Worm (Caenorhabditis elegans) whole organism, L2 larva: ENCODE results near the gene rpn-2.

Experiments
- C34F6.9 ChIP-seq: fragments of 150-350 bp; optimal IDR thresholded peaks from 2 replicates; lab custom pipeline; 2014; ENCODE audit warnings: missing biosample characterization, missing genetic modification characterization
- F13H6.1 ChIP-seq: sonication (generic microtip); optimal IDR thresholded peaks from 2 replicates; lab custom pipeline; 2016; ENCODE audit warnings: missing genetic modification characterization, missing compliant biosample characterization
- R02D3.7 ChIP-seq: fragments of 150-350 bp; optimal IDR thresholded peaks from 2 replicates; lab custom pipeline; 2014; ENCODE audit warnings: missing biosample characterization, missing genetic modification characterization
- ZK546.5 ChIP-seq: sonication (generic microtip); optimal IDR thresholded peaks from 2 replicates; lab custom pipeline; 2017; ENCODE audit warnings: missing biosample characterization, missing genetic modification characterization
- aly-2 ChIP-seq: fragments of 150-350 bp; optimal IDR thresholded peaks from 2 replicates; lab custom pipeline; 2014; ENCODE audit warnings: missing biosample characterization, missing genetic modification characterization
- ama-1 ChIP-seq: fragments of 150-350 bp; optimal IDR thresholded peaks from 2 replicates; lab custom pipeline; 2018; ENCODE audit warnings: inconsistent platforms
- blmp-1 ChIP-seq: sonication (generic microtip); optimal IDR thresholded peaks from 2 replicates; lab custom pipeline; 2017; ENCODE audit warnings: missing genetic modification characterization, mild to moderate bottlenecking, missing compliant biosample characterization, antibody characterized with exemption, moderate library complexity; ENCODE audit not compliant: insufficient read depth
- ceh-16 ChIP-seq: fragments of 150-350 bp; optimal IDR thresholded peaks from 2 replicates; lab custom pipeline; 2014; ENCODE audit warnings: missing biosample characterization, missing genetic modification characterization
- crh-2 ChIP-seq: sonication (generic microtip); optimal IDR thresholded peaks from 2 replicates; lab custom pipeline; 2017; ENCODE audit warnings: missing biosample characterization, missing genetic modification characterization
- egl-27 ChIP-seq: sonication (generic microtip); optimal IDR thresholded peaks from 3 replicates; lab custom pipeline; 2017; ENCODE audit warnings: missing biosample characterization, missing genetic modification reagents, missing genetic modification characterization
- elt-3 ChIP-seq: sonication (generic microtip); optimal IDR thresholded peaks from 2 replicates; lab custom pipeline; 2017; ENCODE audit warnings: missing biosample characterization, missing genetic modification characterization
- fos-1 ChIP-seq: fragments of 150-350 bp; optimal IDR thresholded peaks from 2 replicates; lab custom pipeline; 2014; ENCODE audit warnings: missing biosample characterization, missing genetic modification characterization
- gmeb-1 ChIP-seq: fragments of 150-350 bp; optimal IDR thresholded peaks from 2 replicates; lab custom pipeline; 2014; ENCODE audit warnings: missing biosample characterization, missing genetic modification characterization
- lin-13 ChIP-seq: fragments of 150-350 bp; optimal IDR thresholded peaks from 2 replicates; lab custom pipeline; 2014; ENCODE audit warnings: missing biosample characterization, missing genetic modification reagents, missing genetic modification characterization
- lin-39 ChIP-seq: fragments of 150-350 bp; optimal IDR thresholded peaks from 2 replicates; lab custom pipeline; 2014; ENCODE audit warnings: missing biosample characterization, missing genetic modification reagents, missing genetic modification characterization
- mab-5 ChIP-seq: fragments of 150-350 bp; optimal IDR thresholded peaks from 2 replicates; lab custom pipeline; 2014; ENCODE audit warnings: missing biosample characterization, missing genetic modification characterization
- mbf-1 ChIP-seq: sonication (generic microtip); optimal IDR thresholded peaks from 2 replicates; lab custom pipeline; 2017; ENCODE audit warnings: missing biosample characterization, missing genetic modification characterization
- mdl-1 ChIP-seq, 2 experiments: fragments of 150-350 bp in 1 of 2; sonication (generic microtip) in 1 of 2; optimal IDR thresholded peaks; 2 replicates each; lab custom pipeline; 2017; ENCODE audit warnings: missing biosample characterization in 2 of 2, missing genetic modification characterization in 2 of 2
- nhr-10 ChIP-seq: sonication (generic microtip); optimal IDR thresholded peaks from 2 replicates; lab custom pipeline; 2017; ENCODE audit warnings: missing biosample characterization, missing genetic modification characterization
- nhr-11 ChIP-seq: fragments of 150-350 bp; optimal IDR thresholded peaks from 2 replicates; lab custom pipeline; 2014; ENCODE audit warnings: missing biosample characterization, missing genetic modification characterization
- nhr-129 ChIP-seq: fragments of 150-350 bp; optimal IDR thresholded peaks from 2 replicates; lab custom pipeline; 2014; ENCODE audit warnings: missing biosample characterization, missing genetic modification characterization
- nhr-23 ChIP-seq: fragments of 150-350 bp; optimal IDR thresholded peaks from 2 replicates; lab custom pipeline; 2014; ENCODE audit warnings: missing biosample characterization, missing genetic modification reagents, missing genetic modification characterization
- nhr-237 ChIP-seq: fragments of 150-350 bp; optimal IDR thresholded peaks from 2 replicates; lab custom pipeline; 2014; ENCODE audit warnings: missing biosample characterization, missing genetic modification characterization
- nhr-6 ChIP-seq: fragments of 150-350 bp; optimal IDR thresholded peaks from 2 replicates; lab custom pipeline; 2014; ENCODE audit warnings: missing biosample characterization, missing genetic modification characterization
- peb-1 ChIP-seq: fragments of 150-350 bp; optimal IDR thresholded peaks from 2 replicates; lab custom pipeline; 2014; ENCODE audit warnings: missing biosample characterization, missing genetic modification characterization
- sem-4 ChIP-seq: fragments of 150-350 bp; optimal IDR thresholded peaks from 2 replicates; lab custom pipeline; 2014; ENCODE audit warnings: missing biosample characterization, missing genetic modification reagents, missing genetic modification characterization
- skn-1 ChIP-seq: sonication (generic microtip); optimal IDR thresholded peaks from 2 replicates; lab custom pipeline; 2017; ENCODE audit warnings: missing biosample characterization, missing genetic modification characterization
- sma-3 ChIP-seq: sonication (generic microtip); optimal IDR thresholded peaks from 2 replicates; lab custom pipeline; 2016; ENCODE audit warnings: missing genetic modification reagents, missing genetic modification characterization, missing compliant biosample characterization
- sma-9 ChIP-seq, 2 experiments: fragments of 150-350 bp in 1 of 2; sonication (generic microtip) in 1 of 2; optimal IDR thresholded peaks; 2 replicates each; lab custom pipeline; 2014 to 2016; ENCODE audit warnings: missing genetic modification characterization in 2 of 2, mild to moderate bottlenecking in 1 of 2, missing biosample characterization in 1 of 2, missing compliant biosample characterization in 1 of 2, missing genetic modification reagents in 1 of 2, moderate library complexity in 1 of 2
- snpc-4 ChIP-seq: fragments of 150-350 bp; optimal IDR thresholded peaks from 2 replicates; lab custom pipeline; 2014; ENCODE audit warnings: missing biosample characterization, missing genetic modification characterization
- unc-62 ChIP-seq: fragments of 150-350 bp; optimal IDR thresholded peaks from 2 replicates; lab custom pipeline; 2014; ENCODE audit warnings: missing biosample characterization, missing genetic modification reagents, missing genetic modification characterization
- zag-1 ChIP-seq: fragments of 150-350 bp; optimal IDR thresholded peaks from 2 replicates; lab custom pipeline; 2014; ENCODE audit warnings: missing biosample characterization, missing genetic modification characterization
- ztf-11 ChIP-seq: sonication (generic microtip); optimal IDR thresholded peaks from 2 replicates; lab custom pipeline; 2017; ENCODE audit warnings: missing biosample characterization, missing genetic modification characterization

rpn-2 gene

ce11 chrIII:6207881-6208280 lies 8.9 kb downstream of the rpn-2 start, which contains the start of gene C23G10.2:
Gene C23G10.2 (plus strand): TSS chrIII:6208064.
- TF ChIP-seq nhr-6, result no peak
- no peak for TF ChIP-seq ama-1 (lab: Kevin White, UChicago)
- TF ChIP-seq nhr-10, result no peak
- no peak for TF ChIP-seq skn-1 (tag; lab: Kevin White, UChicago)
- TF ChIP-seq crh-2 (tag; lab: Kevin White, UChicago), result no peak
- TF ChIP-seq fos-1, result no peak
- TF ChIP-seq ceh-16, result no peak
- no peak for TF ChIP-seq zag-1 (tag; lab: Kevin White, UChicago)
- no peak for TF ChIP-seq F13H6.1 (tag; lab: Kevin White, UChicago)
- TF ChIP-seq blmp-1 (tag; lab: Kevin White, UChicago), result no peak
- no peak for TF ChIP-seq nhr-129
- no peak for TF ChIP-seq snpc-4 (tag; lab: Kevin White, UChicago)
- TF ChIP-seq nhr-237, result no peak
- no peak for TF ChIP-seq egl-27
- TF ChIP-seq gmeb-1 (tag; lab: Kevin White, UChicago), result no peak
- TF ChIP-seq peb-1 (tag; lab: Kevin White, UChicago), result no peak
- TF ChIP-seq R02D3.7 (tag; lab: Kevin White, UChicago), result no peak
- no peak for TF ChIP-seq nhr-11 (tag; lab: Kevin White, UChicago)
- TF ChIP-seq sma-9 (GFP tag; optimal IDR thresholded peaks at IDR 0.05; lab: Kevin White, UChicago), result no peak
- TF ChIP-seq sma-9 (tag; optimal IDR thresholded peaks at IDR 0.05; lab: Kevin White, UChicago), result no peak

ce11 chrIII:6208984-6209383 lies 10.0 kb downstream of the rpn-2 start, which contains the start of gene C23G10.1:
Gene C23G10.1 (plus strand): TSS chrIII:6209284.
- TF ChIP-seq ZK546.5 (tag; lab: Kevin White, UChicago), result no peak
- TF ChIP-seq gmeb-1 (tag; lab: Kevin White, UChicago), result no peak
- no peak for TF ChIP-seq unc-62
- no peak for TF ChIP-seq fos-1
- TF ChIP-seq nhr-23 (tag; lab: Kevin White, UChicago), result no peak
- TF ChIP-seq lin-13 (GFP tag; lab: Kevin White, UChicago), result no peak
- TF ChIP-seq elt-3 (tag; lab: Kevin White, UChicago), result no peak
- no peak for TF ChIP-seq mdl-1 (tag; optimal IDR thresholded peaks at IDR 0.05; lab: Kevin White, UChicago)
- no peak for TF ChIP-seq egl-27
- TF ChIP-seq peb-1 (tag; lab: Kevin White, UChicago), result no peak
- TF ChIP-seq ceh-16, result no peak
- no peak for TF ChIP-seq sem-4 (tag; lab: Kevin White, UChicago)
- no peak for TF ChIP-seq sma-9 (GFP tag; optimal IDR thresholded peaks at IDR 0.05; lab: Kevin White, UChicago)
- TF ChIP-seq sma-9 (tag; optimal IDR thresholded peaks at IDR 0.05; lab: Kevin White, UChicago), result no peak
- TF ChIP-seq mbf-1 (tag; lab: Kevin White, UChicago), result no peak
- TF ChIP-seq sma-3, result no peak
- TF ChIP-seq R02D3.7 (tag; lab: Kevin White, UChicago), result no peak
- TF ChIP-seq nhr-10, result no peak
- no peak for TF ChIP-seq nhr-11 (tag; lab: Kevin White, UChicago)
- TF ChIP-seq ztf-11 (tag; lab: Kevin White, UChicago), result no peak
- TF ChIP-seq, all 48 proteins: peak for 0

ce11 chrIII:6210215-6210822 lies 11.3 kb downstream of the rpn-2 start:
- TF ChIP-seq snpc-4 (tag; lab: Kevin White, UChicago) (peak; percentile 8), mdl-1 (tag; optimal IDR thresholded peaks at IDR 0.05; lab: Kevin White, UChicago) (no peak)

- TF ChIP-seq sem-4 (tag; lab: Kevin White, UChicago) (no peak), sma-9 (GFP tag; optimal IDR thresholded peaks at IDR 0.05; lab: Kevin White, UChicago) (no peak), sma-9 (tag; optimal IDR thresholded peaks at IDR 0.05; lab: Kevin White, UChicago) (no peak), ama-1 (lab: Kevin White, UChicago) (no peak), mab-5 (tag; lab: Kevin White, UChicago) (no peak), C34F6.9 (tag; lab: Kevin White, UChicago) (no peak), mbf-1 (tag; lab: Kevin White, UChicago) (no peak), lin-39 (tag; lab: Kevin White, UChicago) (no peak), sma-3 (no peak), aly-2 (no peak), nhr-129 (no peak), nhr-237 (no peak), blmp-1 (tag; lab: Kevin White, UChicago) (no peak), ztf-11 (tag; lab: Kevin White, UChicago) (no peak), elt-3 (tag; lab: Kevin White, UChicago) (no peak), nhr-23 (tag; lab: Kevin White, UChicago) (no peak)
- TF ChIP-seq, all 48 proteins: peak for 0
These were observed 14.9 kb downstream of the rpn-2 start, which contains the start of gene C23G10.10 for ce11 chrIII:6213915-6214314. Gene C23G10.10 (minus strand): TSS chrIII:6214015.
